Fruit fly (Drosophila melanogaster) Kc167 (cell line): Measurements from ENCODE around the gene CG45080.

ENCODE experiments used
- Myc ChIP-seq: fragments of >200 bp; optimal IDR thresholded peaks from 2 replicates; lab custom pipeline; 2017; ENCODE audit warnings: missing external identifiers
- Sin3A ChIP-seq: fragments of >200 bp; optimal IDR thresholded peaks from 2 replicates; lab custom pipeline; 2018; ENCODE audit warnings: missing external identifiers
- h ChIP-seq: fragments of >200 bp; optimal IDR thresholded peaks from 3 replicates; lab custom pipeline; 2018; ENCODE audit warnings: missing external identifiers
- insv ChIP-seq: fragments of >200 bp; optimal IDR thresholded peaks from 3 replicates; lab custom pipeline; 2018; ENCODE audit warnings: missing external identifiers
- psq ChIP-seq: fragments of >200 bp; optimal IDR thresholded peaks from 2 replicates; lab custom pipeline; 2017; ENCODE audit warnings: missing external identifiers
- ttk ChIP-seq: sonication (Bioruptor generic); optimal IDR thresholded peaks from 2 replicates; lab custom pipeline; 2017; ENCODE audit warnings: missing external identifiers

CG45080 gene

DNA sequence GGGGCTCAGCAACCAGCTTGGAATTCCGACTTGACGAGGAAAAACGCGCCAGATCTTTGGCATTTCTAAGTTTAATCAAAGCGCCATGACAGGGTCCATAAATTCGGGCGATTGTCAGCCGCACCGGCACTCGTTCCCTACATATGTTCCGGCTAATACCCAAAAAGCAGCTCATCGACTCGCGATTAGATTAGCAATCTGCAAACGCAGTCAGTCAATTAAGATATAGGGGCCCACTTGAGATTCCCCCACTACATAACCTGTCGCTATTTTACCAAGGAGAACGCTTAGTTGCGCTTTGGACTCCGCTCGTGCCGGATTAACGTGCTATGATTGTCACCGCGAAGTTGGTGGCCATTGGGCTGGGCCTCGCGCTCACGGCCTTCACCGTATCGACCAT lies 24.6 kb downstream of the CG45080 start, which contains the start of gene CG8773:
Gene CG8773, plus strand, starts transcription at position 288 of the 400 bp plus-strand sequence.
- TF ChIP-seq psq (lab: Kevin White, UChicago) (no peak), h (lab: Kevin White, UChicago) (no peak), Myc (lab: Kevin White, UChicago) (no peak), Sin3A (lab: Kevin White, UChicago) (no peak), insv (no peak), ttk (lab: Kevin White, UChicago) (no peak)

DNA sequence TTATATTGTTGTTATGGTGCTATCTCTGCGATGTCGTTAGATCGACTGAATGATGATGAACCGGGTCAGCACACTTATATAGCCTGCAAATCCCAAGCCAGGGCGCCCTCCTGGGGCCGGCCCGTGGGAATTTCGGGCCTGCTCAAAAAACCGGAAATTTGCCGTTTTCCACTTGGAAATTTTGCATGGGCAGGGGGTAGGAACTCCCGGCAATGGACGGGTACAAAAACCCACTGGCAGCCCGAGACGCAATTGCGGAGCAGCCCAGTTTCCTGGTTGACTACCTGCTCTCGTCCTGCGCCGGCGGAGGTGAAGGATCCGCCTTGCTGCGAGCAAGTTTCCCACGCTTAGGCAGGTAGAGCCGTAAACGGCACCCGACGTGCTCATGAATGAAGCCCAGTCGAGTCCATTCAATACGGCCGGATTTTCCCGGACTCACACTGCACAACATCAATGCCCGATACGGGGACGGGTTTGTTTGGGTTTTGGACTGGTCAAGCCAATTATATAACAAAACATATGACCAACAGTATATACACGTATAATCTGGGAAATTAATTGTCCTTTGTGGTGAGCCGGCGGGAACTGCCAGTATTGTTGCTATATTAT lies 25.8 kb downstream of the CG45080 start, which contains the start of gene wntD:
Gene wntD, minus strand, starts transcription at position 51 of the 609 bp plus-strand sequence.
- TF ChIP-seq insv, result no peak
- no peak for TF ChIP-seq psq (lab: Kevin White, UChicago)
- no peak for TF ChIP-seq ttk (lab: Kevin White, UChicago)

DNA sequence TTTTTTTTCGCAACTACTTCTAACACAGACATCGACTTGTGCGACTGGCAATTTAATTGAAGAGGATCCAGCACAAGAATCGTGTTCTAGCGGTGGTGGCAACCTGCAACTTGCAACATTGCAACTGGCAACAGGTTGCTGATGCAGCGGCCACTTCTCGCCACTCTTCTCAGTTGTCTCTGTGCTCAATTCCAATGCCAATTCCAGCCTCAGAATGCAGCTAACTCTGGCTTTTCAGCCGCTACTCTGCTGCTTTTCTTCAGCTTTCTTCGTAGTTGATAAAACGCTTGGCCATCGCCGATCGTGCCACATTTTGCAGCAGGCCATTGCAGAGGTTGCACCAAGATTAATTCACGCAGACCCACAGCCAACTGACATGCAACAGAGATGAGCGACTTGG lies 28.7 kb downstream of the CG45080 start, which contains the start of gene Osi22:
Gene Osi22, plus strand, starts transcription at position 301 of the 400 bp plus-strand sequence.
- TF ChIP-seq h (lab: Kevin White, UChicago) (no peak), Sin3A (lab: Kevin White, UChicago) (no peak), insv (no peak), Myc (lab: Kevin White, UChicago) (no peak), psq (lab: Kevin White, UChicago) (no peak), ttk (lab: Kevin White, UChicago) (no peak)

DNA sequence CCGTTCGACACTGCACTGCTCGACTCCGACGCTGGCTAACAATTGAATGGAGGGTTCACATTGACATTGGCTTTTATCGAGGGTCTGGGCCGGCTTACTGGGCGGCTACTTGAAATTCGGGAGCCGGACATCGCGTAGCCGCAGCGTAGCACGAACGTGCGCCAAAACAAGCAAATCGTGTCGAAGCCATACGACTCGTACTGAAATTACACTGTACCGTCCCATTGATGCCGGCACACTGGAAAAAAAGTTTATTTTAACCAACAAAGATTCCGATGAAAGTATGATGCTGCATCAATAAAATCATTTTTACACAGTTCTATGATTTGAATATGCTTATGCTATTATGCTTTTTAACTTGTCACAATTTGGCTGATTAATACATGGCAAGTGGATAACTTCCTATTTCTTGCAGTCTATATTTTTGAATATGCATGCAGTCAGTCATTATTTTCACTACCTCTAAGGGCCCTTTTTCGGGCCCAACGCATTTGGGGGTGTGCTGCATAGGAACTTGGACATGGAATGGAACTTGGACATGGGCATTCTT lies 30.2 kb downstream of the CG45080 start, which contains the start of gene apn:
Gene apn, minus strand, starts transcription at position 51 of the 550 bp plus-strand sequence.
- TF ChIP-seq h (lab: Kevin White, UChicago) (no peak), Sin3A (lab: Kevin White, UChicago) (no peak), ttk (lab: Kevin White, UChicago) (no peak), insv (no peak), psq (lab: Kevin White, UChicago) (no peak), Myc (lab: Kevin White, UChicago) (no peak)

DNA sequence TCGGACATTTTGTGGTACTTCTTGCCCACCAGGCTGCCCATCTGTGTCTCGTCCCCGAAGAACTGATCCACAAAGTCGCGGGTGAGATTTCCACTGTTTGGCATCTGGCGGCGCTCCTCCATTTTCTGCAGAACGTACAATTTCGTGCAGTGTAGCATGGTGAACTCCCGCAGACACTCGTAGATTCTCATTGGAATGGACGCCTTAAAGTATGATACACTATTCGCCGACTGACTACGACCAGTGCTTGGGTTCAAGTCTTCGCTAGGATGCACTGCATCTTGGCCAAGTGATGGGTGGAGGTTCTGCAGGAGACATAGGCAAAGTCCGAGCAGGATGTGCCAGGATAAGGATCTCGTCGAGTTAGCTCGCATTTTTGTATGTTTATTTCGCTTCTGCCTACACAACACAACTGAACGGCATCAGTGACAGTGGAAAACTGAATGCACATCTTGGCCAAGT lies 32.9 kb downstream of the CG45080 start, which contains the start of gene CG15888:
Gene CG15888, minus strand, starts transcription at position 412 of the 462 bp plus-strand sequence.
- TF ChIP-seq Sin3A (lab: Kevin White, UChicago), result no peak
- no peak for TF ChIP-seq psq (lab: Kevin White, UChicago)
- TF ChIP-seq ttk (lab: Kevin White, UChicago), result no peak
- TF ChIP-seq insv, result no peak
- TF ChIP-seq Myc (lab: Kevin White, UChicago), result no peak
- no peak for TF ChIP-seq h (lab: Kevin White, UChicago)

DNA sequence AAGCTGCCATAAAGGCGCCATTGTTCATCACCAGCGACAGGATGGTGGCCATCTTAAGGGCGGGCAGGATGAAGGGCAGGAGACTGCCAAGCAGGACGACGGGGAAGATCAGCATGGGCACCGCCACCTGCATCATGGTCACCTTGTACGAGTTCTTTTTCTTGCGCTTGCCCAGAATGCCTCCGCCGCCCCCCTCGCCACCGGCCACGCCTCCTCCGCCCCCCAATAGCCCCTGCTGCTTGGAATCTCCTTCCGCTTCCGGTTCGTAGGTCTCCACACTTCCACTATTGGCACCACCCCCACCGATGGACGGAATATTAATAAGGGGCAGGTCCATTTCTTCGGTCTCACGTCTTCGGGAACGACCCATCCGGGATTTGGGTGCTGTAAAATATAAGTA lies 34.0 kb downstream of the CG45080 start:
- TF ChIP-seq insv (no peak), psq (lab: Kevin White, UChicago) (no peak), Sin3A (lab: Kevin White, UChicago) (no peak), h (lab: Kevin White, UChicago) (no peak), Myc (lab: Kevin White, UChicago) (no peak), ttk (lab: Kevin White, UChicago) (no peak)

DNA sequence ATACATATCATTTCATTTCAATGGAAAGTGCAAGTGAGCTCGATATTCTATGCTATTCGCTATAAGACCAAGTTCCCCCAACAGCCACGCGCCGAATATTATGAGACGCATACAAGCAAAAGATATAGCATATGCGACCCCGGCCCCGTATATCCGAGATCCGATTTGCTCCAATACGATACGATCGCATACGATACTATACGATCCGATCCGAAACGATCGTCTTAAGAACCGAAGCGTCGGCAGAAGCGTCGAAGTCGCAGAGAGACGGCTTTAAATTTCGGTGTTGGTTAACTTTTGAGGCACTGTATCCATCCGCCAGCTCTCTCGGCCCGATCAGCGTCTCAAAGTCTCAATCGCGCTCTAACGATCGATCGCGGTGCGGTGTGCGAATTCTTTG lies 39.7 kb downstream of the CG45080 start, which contains the start of gene CG8630:
Gene CG8630, plus strand, starts transcription at position 303 of the 400 bp plus-strand sequence.
- no peak for TF ChIP-seq psq (lab: Kevin White, UChicago)
- TF ChIP-seq ttk (lab: Kevin White, UChicago), result no peak
- no peak for TF ChIP-seq Myc (lab: Kevin White, UChicago)
- TF ChIP-seq h (lab: Kevin White, UChicago), result no peak
- TF ChIP-seq Sin3A (lab: Kevin White, UChicago), result no peak
- TF ChIP-seq insv, result no peak

DNA sequence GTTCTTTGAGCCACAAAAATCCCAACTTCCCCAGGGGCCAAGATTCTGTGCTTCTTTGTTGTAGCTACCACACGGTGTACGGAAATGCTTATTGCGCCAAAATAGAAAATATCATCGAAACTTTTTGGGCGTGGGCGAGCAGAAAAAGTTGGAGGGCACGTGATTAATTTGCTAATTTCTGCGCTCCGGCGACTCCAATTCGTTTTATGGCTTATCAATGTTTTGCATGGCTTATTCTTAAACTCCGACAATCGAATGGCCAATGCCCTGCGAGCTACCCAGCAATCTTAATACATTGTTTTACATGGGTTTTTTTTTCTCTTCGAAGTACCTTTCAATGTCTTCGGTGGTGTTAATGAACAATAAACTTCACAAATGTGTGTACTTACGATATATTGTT lies 43.6 kb downstream of the CG45080 start:
- TF ChIP-seq ttk (lab: Kevin White, UChicago) (no peak), Myc (lab: Kevin White, UChicago) (no peak), insv (no peak)

DNA sequence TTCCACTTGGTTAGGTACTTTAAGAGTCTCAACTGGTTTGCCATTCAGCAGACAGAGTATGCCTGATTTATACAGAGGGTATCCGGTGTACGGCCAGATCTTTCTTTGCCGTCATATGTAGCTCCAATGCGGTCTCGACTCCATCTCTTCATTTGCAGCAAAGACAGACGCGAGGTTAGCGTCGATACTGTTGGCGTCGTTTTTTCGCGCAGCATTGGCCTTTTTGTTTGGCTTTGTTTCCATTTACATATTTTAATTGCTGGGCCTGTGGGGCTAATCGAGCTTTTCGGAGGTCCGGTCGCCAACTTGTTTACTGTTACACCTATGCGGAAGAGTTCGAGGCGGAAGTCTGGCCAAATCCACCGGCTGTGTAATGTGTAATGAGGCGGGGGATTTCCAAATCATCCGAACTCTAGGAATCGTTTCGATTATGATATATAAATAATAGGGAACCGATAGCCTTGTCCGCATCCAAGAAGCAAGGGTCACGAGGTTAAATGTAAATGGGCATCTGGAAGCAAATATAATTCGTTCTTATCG lies 44.7 kb downstream of the CG45080 start:
- TF ChIP-seq insv (no peak), psq (lab: Kevin White, UChicago) (no peak), h (lab: Kevin White, UChicago) (no peak), Myc (lab: Kevin White, UChicago) (no peak), ttk (lab: Kevin White, UChicago) (no peak), Sin3A (lab: Kevin White, UChicago) (no peak)

DNA sequence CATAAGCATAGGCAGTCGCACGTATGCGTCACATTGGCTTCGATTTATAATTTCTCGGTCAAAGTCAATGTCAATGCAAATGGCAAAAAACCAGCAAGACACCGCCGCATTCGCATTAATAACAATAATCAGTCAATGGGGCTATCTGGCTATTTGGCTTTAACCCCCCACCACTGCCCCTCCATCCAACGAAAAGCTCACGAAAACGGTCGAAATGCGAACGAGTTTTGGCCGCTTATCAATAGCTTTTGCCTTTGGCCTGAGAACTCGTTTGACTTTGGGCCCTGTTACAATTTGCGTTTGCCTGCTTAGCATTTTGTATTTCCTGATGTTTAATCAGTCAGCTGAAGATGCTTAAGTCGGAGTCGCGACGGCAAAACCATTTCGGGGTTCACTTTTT lies 45.6 kb downstream of the CG45080 start:
- TF ChIP-seq insv, result no peak
- TF ChIP-seq h (lab: Kevin White, UChicago), result no peak
- TF ChIP-seq ttk (lab: Kevin White, UChicago), result no peak
- no peak for TF ChIP-seq Sin3A (lab: Kevin White, UChicago)
- TF ChIP-seq psq (lab: Kevin White, UChicago), result no peak
- no peak for TF ChIP-seq Myc (lab: Kevin White, UChicago)

DNA sequence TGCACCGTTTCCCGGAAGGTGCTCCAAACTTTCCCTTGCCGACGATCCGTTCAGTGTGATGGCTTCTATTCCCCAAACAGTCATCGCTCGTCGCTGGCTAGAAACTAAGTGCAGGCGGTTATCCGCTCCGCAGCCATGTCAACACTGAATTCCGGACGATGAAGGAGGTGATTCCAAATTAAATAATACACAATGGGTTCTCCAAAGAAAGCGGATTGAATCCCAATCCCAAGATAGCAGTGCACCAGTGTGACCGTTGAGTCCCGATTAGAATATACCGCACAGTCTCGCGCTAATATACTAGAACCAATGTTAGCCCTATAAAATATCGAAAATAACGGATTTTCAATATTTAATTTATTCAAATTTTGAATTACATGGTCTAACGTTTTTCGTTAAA lies 47.3 kb downstream of the CG45080 start, which contains the start of gene TBC1D5:
Gene TBC1D5, minus strand, starts transcription at position 254 of the 400 bp plus-strand sequence.
- TF ChIP-seq insv (no peak), Myc (lab: Kevin White, UChicago) (no peak), Sin3A (lab: Kevin White, UChicago) (no peak), psq (lab: Kevin White, UChicago) (no peak), ttk (lab: Kevin White, UChicago) (no peak), h (lab: Kevin White, UChicago) (no peak)
